Worm (Caenorhabditis elegans): ENCODE results near the gene glr-5.

- TF ChIP-seq skn-1 (tag; optimal IDR thresholded peaks at IDR 0.05) (no peak), R02D3.7 (tag; optimal IDR thresholded peaks at IDR 0.05) (no peak), set-16 (GFP tag; IDR thresholded peaks at IDR 0.05) (no peak)
Measured at ce11 chrV:8745858-8746257, 29.6 kb downstream of the glr-5 start, which contains the start of gene B0507.6.

All from whole organism, L4 larva.